Fruit fly (Drosophila melanogaster) whole organism, wandering third instar larva: ENCODE results near the gene ksr.

ENCODE experiments used
- Abd-B ChIP-seq: fragments of >200 bp; optimal IDR thresholded peaks from 2 replicates; lab custom pipeline; 2017; ENCODE audit warnings: missing biosample characterization, missing genetic modification characterization
- pan ChIP-seq: fragments of >200 bp; optimal IDR thresholded peaks from 2 replicates; lab custom pipeline; 2017

dm6 chr3R:5519789-5520188 lies 36.1 kb upstream of the ksr start:
- TF ChIP-seq Abd-B (GFP tag; lab: Kevin White, UChicago): no peak
- no peak for TF ChIP-seq pan (lab: Kevin White, UChicago)
